Worm (Caenorhabditis elegans): ENCODE results near the gene T24E12.10.
A peak's percentile ranks its signal among the peaks of the same experiment; 100 is the strongest.

Gene T24E12.10

ce11 chrII:3727996-3728395 is 45.0 kb downstream of the T24E12.10 start, which contains the start of gene C46E10.8:
TSS of gene C46E10.8 (minus strand) at chrII:3728096.
- TF ChIP-seq tbx-7 (tag; optimal IDR thresholded peaks at IDR 0.05) (no peak), gmeb-2 (tag; optimal IDR thresholded peaks at IDR 0.05) (no peak), pha-2 (tag; optimal IDR thresholded peaks at IDR 0.05) (no peak), pqm-1 (tag; optimal IDR thresholded peaks at IDR 0.05) (no peak), fkh-10 (GFP tag; optimal IDR thresholded peaks at IDR 0.05) (no peak)

ce11 chrII:3724175-3724715 is 48.8 kb downstream of the T24E12.10 start, which contains the start of gene C46E10.1:
TSS of gene C46E10.1 (plus strand) at chrII:3724225.
- TF ChIP-seq mec-3 (tag; optimal IDR thresholded peaks at IDR 0.05; ENCODE audit: borderline replicate concordance) (peak; percentile 6), ceh-18 (tag; optimal IDR thresholded peaks at IDR 0.05) (no peak)

- no peak for TF ChIP-seq ceh-34 (tag; optimal IDR thresholded peaks at IDR 0.05)
- no peak for TF ChIP-seq tbx-2 (tag; optimal IDR thresholded peaks at IDR 0.05)
- no peak for TF ChIP-seq ceh-31 (tag; optimal IDR thresholded peaks at IDR 0.05)
- TF ChIP-seq sox-4 (tag; optimal IDR thresholded peaks at IDR 0.05): no peak
- TF ChIP-seq ama-1 (optimal IDR thresholded peaks at IDR 0.05): no peak
- no peak for TF ChIP-seq syd-9 (tag; optimal IDR thresholded peaks at IDR 0.05)
- no peak for TF ChIP-seq ets-4 (tag; optimal IDR thresholded peaks at IDR 0.05)
- no peak for TF ChIP-seq rnt-1 (tag; optimal IDR thresholded peaks at IDR 0.05)
- no peak for TF ChIP-seq nhr-11 (tag; optimal IDR thresholded peaks at IDR 0.05)
- no peak for TF ChIP-seq madf-2 (tag; optimal IDR thresholded peaks at IDR 0.05)
- TF ChIP-seq sdc-2 (tag; optimal IDR thresholded peaks at IDR 0.05): no peak
- TF ChIP-seq nhr-232 (tag; optimal IDR thresholded peaks at IDR 0.05): no peak
- no peak for TF ChIP-seq pros-1 (tag; optimal IDR thresholded peaks at IDR 0.05)
- no peak for TF ChIP-seq K02D7.2 (tag; optimal IDR thresholded peaks at IDR 0.05)
- TF ChIP-seq ceh-22 (tag; optimal IDR thresholded peaks at IDR 0.05): no peak
- no peak for TF ChIP-seq nfya-1 (tag; optimal IDR thresholded peaks at IDR 0.05)
These were observed 52.0 kb downstream of the T24E12.10 start, which contains the start of gene C46E10.3 for ce11 chrII:3721016-3721415. TSS of gene C46E10.3 (plus strand) at chrII:3721316.

ce11 chrII:3716961-3717360 is 56.1 kb downstream of the T24E12.10 start, which contains the start of gene fbxc-52:
TSS of gene fbxc-52 (plus strand) at chrII:3717261.
- TF ChIP-seq ceh-19 (GFP tag; optimal IDR thresholded peaks at IDR 0.05) (no peak), ceh-45 (GFP tag; IDR thresholded peaks at IDR 0.05) (no peak), hlh-8 (tag; optimal IDR thresholded peaks at IDR 0.05) (no peak), pha-4 (tag; optimal IDR thresholded peaks at IDR 0.05) (no peak), zip-5 (tag; optimal IDR thresholded peaks at IDR 0.05) (no peak), mec-3 (tag; optimal IDR thresholded peaks at IDR 0.05; ENCODE audit: borderline replicate concordance) (no peak), sdc-2 (tag; optimal IDR thresholded peaks at IDR 0.05) (no peak), gmeb-2 (tag; optimal IDR thresholded peaks at IDR 0.05) (no peak), tbx-7 (tag; optimal IDR thresholded peaks at IDR 0.05) (no peak), ceh-9 (tag; optimal IDR thresholded peaks at IDR 0.05) (no peak), pha-2 (tag; optimal IDR thresholded peaks at IDR 0.05) (no peak), ceh-34 (tag; optimal IDR thresholded peaks at IDR 0.05) (no peak), npax-4 (tag; optimal IDR thresholded peaks at IDR 0.05) (no peak), ztf-16 (tag; optimal IDR thresholded peaks at IDR 0.05) (no peak), pag-3 (tag; optimal IDR thresholded peaks at IDR 0.05; ENCODE audit: borderline replicate concordance) (no peak), C08G9.2 (tag; optimal IDR thresholded peaks at IDR 0.05) (no peak), K09A11.1 (tag; optimal IDR thresholded peaks at IDR 0.05; ENCODE audit: insufficient read depth) (no peak), unc-55 (GFP tag; optimal IDR thresholded peaks at IDR 0.05) (no peak), eyg-1 (tag; optimal IDR thresholded peaks at IDR 0.05) (no peak), ceh-48 (tag; optimal IDR thresholded peaks at IDR 0.05) (no peak)
